Worm (Caenorhabditis elegans) whole organism, L4 larva: ENCODE measurements around the gene Y75B8A.10.

Experiments
- ces-1 ChIP-seq: fragments of 150-350 bp; sonication (generic microtip); optimal IDR thresholded peaks from 4 replicates; lab custom pipeline; 2014; ENCODE audit warnings: missing biosample characterization, missing genetic modification reagents, missing genetic modification characterization
- ctbp-1 ChIP-seq: fragments of 200-800 bp; sonication (Bioruptor generic); IDR thresholded peaks from 2 replicates; pipeline ENCODE4 v1.3.6; 2022; ENCODE audit warnings: missing genetic modification reagents, missing genetic modification characterization, missing compliant biosample characterization
- daf-12 ChIP-seq: fragments of 150-350 bp; optimal IDR thresholded peaks from 2 replicates; lab custom pipeline; 2014; ENCODE audit warnings: missing biosample characterization, missing genetic modification reagents, missing genetic modification characterization
- nhr-10 ChIP-seq: fragments of 150-350 bp; optimal IDR thresholded peaks from 2 replicates; lab custom pipeline; 2014; ENCODE audit warnings: missing biosample characterization, missing genetic modification characterization
- nhr-237 ChIP-seq: sonication (generic microtip); optimal IDR thresholded peaks from 2 replicates; lab custom pipeline; 2017; ENCODE audit warnings: missing biosample characterization, missing genetic modification characterization
- nhr-28 ChIP-seq: fragments of 150-350 bp; optimal IDR thresholded peaks from 2 replicates; lab custom pipeline; 2014; ENCODE audit warnings: missing biosample characterization, missing genetic modification characterization
- nhr-42 ChIP-seq: fragments of 200-800 bp; sonication (Bioruptor generic); IDR thresholded peaks from 2 replicates; pipeline ENCODE4 v1.3.6; 2022; ENCODE audit warnings: missing genetic modification characterization, missing compliant biosample characterization
- pha-4 ChIP-seq, 2 experiments: fragments of 150-350 bp in 1 of 2; fragments of 200-800 bp in 1 of 2; sonication (Bioruptor generic) in 1 of 2; IDR thresholded peaks in 1 of 2; optimal IDR thresholded peaks in 1 of 2; 2 replicates each; pipeline versions ENCODE4 v1.3.6 to Lab custom; 2014 to 2022; ENCODE audit warnings: missing genetic modification characterization in 2 of 2, missing genetic modification reagents in 2 of 2, missing biosample characterization in 1 of 2, missing compliant biosample characterization in 1 of 2
- rbr-2 ChIP-seq: sonication (generic microtip); optimal IDR thresholded peaks from 2 replicates; lab custom pipeline; 2016; ENCODE audit warnings: missing genotype, missing genetic modification characterization, missing compliant biosample characterization
- snpc-4 ChIP-seq: fragments of 150-350 bp; optimal IDR thresholded peaks from 2 replicates; lab custom pipeline; 2014; ENCODE audit warnings: missing biosample characterization, missing genetic modification characterization
- tag-97 ChIP-seq: fragments of 200-800 bp; sonication (Bioruptor generic); IDR thresholded peaks from 2 replicates; pipeline ENCODE4 v1.3.6; 2022; ENCODE audit warnings: missing genetic modification characterization, missing compliant biosample characterization
- zfp-2 ChIP-seq: sonication (generic microtip); optimal IDR thresholded peaks from 2 replicates; lab custom pipeline; 2016; ENCODE audit warnings: mild to moderate bottlenecking, missing genetic modification characterization, missing compliant biosample characterization
- zip-2 ChIP-seq: fragments of 150-350 bp; optimal IDR thresholded peaks from 2 replicates; lab custom pipeline; 2014; ENCODE audit warnings: missing biosample characterization, missing genetic modification characterization

DNA sequence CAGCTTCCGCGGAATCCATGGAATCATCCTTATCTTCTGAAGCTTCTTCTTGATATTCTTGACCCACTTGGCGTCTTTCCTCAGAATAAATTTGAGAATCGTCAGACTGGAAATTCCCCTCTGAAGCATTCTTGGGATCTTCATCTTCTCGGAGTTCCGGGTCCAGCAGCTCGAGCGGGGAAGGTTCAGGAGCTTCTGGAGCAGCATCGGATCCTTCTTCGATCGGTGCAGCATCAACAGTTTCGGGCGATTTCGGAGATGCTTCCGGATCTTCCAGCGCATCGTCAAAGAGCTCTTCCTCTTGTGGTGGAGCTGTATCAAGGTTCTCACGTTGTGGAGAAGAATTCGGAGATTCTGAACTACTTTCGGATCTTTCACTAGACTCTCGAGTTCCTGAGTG lies 24.8 kb upstream of the Y75B8A.10 start:
- TF ChIP-seq daf-12 (no peak), pha-4 (GFP tag; IDR thresholded peaks at IDR 0.05; lab: Robert Waterston, UW) (no peak), pha-4 (tag; optimal IDR thresholded peaks at IDR 0.05; lab: Kevin White, UChicago) (no peak), ctbp-1 (GFP tag; lab: Robert Waterston, UW) (no peak), nhr-237 (no peak), zfp-2 (tag; lab: Kevin White, UChicago) (no peak), nhr-42 (GFP tag; lab: Robert Waterston, UW) (no peak), ces-1 (GFP tag; lab: Kevin White, UChicago) (no peak), zip-2 (no peak), nhr-10 (no peak), tag-97 (GFP tag; lab: Robert Waterston, UW) (no peak), nhr-28 (tag; lab: Kevin White, UChicago) (no peak), snpc-4 (tag; lab: Kevin White, UChicago) (no peak), rbr-2 (tag; lab: Kevin White, UChicago) (no peak)
